Fruit fly (Drosophila melanogaster) whole organism, embryonic: ENCODE data around the gene Ing3.
A peak's percentile ranks its signal among the peaks of the same experiment; 100 is the strongest.

Experiments used
- ATbp ChIP-seq: fragments of 200-800 bp; sonication (Bioruptor generic); optimal IDR thresholded peaks from 2 replicates; lab custom pipeline; 2017; ENCODE audit warnings: missing biosample characterization, mild to moderate bottlenecking, missing genetic modification characterization, missing genetic modification reagents
- CG10979 ChIP-seq: fragments of 200-800 bp; sonication (Bioruptor generic); optimal IDR thresholded peaks from 2 replicates; lab custom pipeline; 2018; ENCODE audit warnings: missing biosample characterization, mild to moderate bottlenecking, missing genetic modification characterization, moderate library complexity
- CG11247 ChIP-seq: fragments of 200-800 bp; sonication (Bioruptor generic); IDR thresholded peaks from 2 replicates; pipeline ENCODE4 v1.3.6; 2022; ENCODE audit warnings: missing biosample characterization, missing genetic modification characterization
- CG1233 ChIP-seq: fragments of 200-800 bp; sonication (Bioruptor generic); optimal IDR thresholded peaks from 4 replicates; lab custom pipeline; 2018; ENCODE audit warnings: missing biosample characterization, mild to moderate bottlenecking, missing genetic modification characterization
- CG12942 ChIP-seq: fragments of 200-800 bp; sonication (Bioruptor generic); optimal IDR thresholded peaks from 3 replicates; lab custom pipeline; 2016; ENCODE audit warnings: missing biosample characterization, missing genetic modification characterization
- CG15479 ChIP-seq: fragments of 200-800 bp; sonication (Bioruptor generic); optimal IDR thresholded peaks from 3 replicates; lab custom pipeline; 2019; ENCODE audit warnings: missing biosample characterization, mild to moderate bottlenecking, missing genetic modification characterization, moderate library complexity
- CG17385 ChIP-seq: fragments of 200-800 bp; sonication (Bioruptor generic); optimal IDR thresholded peaks from 3 replicates; lab custom pipeline; 2018; ENCODE audit warnings: missing biosample characterization, mild to moderate bottlenecking, missing genetic modification characterization
- CG1832 ChIP-seq: fragments of 200-800 bp; sonication (Bioruptor generic); optimal IDR thresholded peaks from 2 replicates; lab custom pipeline; 2017; ENCODE audit warnings: missing biosample characterization, mild to moderate bottlenecking, missing genetic modification characterization, inconsistent platforms
- CG18764 ChIP-seq: fragments of 200-800 bp; sonication (Bioruptor generic); optimal IDR thresholded peaks from 3 replicates; lab custom pipeline; 2016; ENCODE audit warnings: missing biosample characterization, missing genetic modification characterization
- CG2120 ChIP-seq: fragments of 200-800 bp; sonication (Bioruptor generic); optimal IDR thresholded peaks from 3 replicates; lab custom pipeline; 2016; ENCODE audit warnings: missing biosample characterization, missing genetic modification characterization
- CG32772 ChIP-seq: fragments of 200-800 bp; sonication (Bioruptor generic); IDR thresholded peaks from 2 replicates; pipeline ENCODE4 v1.3.6; 2022; ENCODE audit warnings: missing biosample characterization, missing genetic modification characterization
- CG34376 ChIP-seq: fragments of 200-800 bp; sonication (Bioruptor generic); optimal IDR thresholded peaks from 2 replicates; lab custom pipeline; 2018; ENCODE audit warnings: missing biosample characterization, mild to moderate bottlenecking, missing genetic modification characterization
- CG4360 ChIP-seq: fragments of 200-800 bp; sonication (Bioruptor generic); IDR thresholded peaks from 2 replicates; pipeline ENCODE4 v1.3.6; 2022; ENCODE audit warnings: missing biosample characterization, missing genetic modification characterization
- CG4820 ChIP-seq: fragments of 200-800 bp; sonication (Bioruptor generic); optimal IDR thresholded peaks from 3 replicates; lab custom pipeline; 2016; ENCODE audit warnings: missing biosample characterization, missing genetic modification characterization
- CG7745 ChIP-seq: fragments of 200-800 bp; sonication (Bioruptor generic); optimal IDR thresholded peaks from 2 replicates; lab custom pipeline; 2018; ENCODE audit warnings: missing biosample characterization, mild to moderate bottlenecking, missing genetic modification characterization, moderate library complexity
- CG7928 ChIP-seq: fragments of 200-800 bp; sonication (Bioruptor generic); optimal IDR thresholded peaks from 2 replicates; lab custom pipeline; 2017; ENCODE audit warnings: missing biosample characterization, mild to moderate bottlenecking, missing genetic modification characterization
- CG8765 ChIP-seq: fragments of 200-800 bp; sonication (Bioruptor generic); IDR thresholded peaks from 2 replicates; pipeline ENCODE4 v1.3.6; 2022; ENCODE audit warnings: missing biosample characterization, missing genetic modification characterization
- CG9932 ChIP-seq: fragments of 200-800 bp; sonication (Bioruptor generic); IDR thresholded peaks from 2 replicates; pipeline ENCODE4 v1.3.6; 2022; ENCODE audit warnings: missing biosample characterization, missing genetic modification characterization
- Chrac-16 ChIP-seq: fragments of 200-800 bp; sonication (Bioruptor generic); optimal IDR thresholded peaks from 3 replicates; lab custom pipeline; 2016; ENCODE audit warnings: missing biosample characterization, missing genetic modification characterization
- Dbx ChIP-seq: fragments of 200-800 bp; sonication (Bioruptor generic); IDR thresholded peaks from 3 replicates; pipeline ENCODE4 v1.3.6; 2022; ENCODE audit warnings: missing biosample characterization, missing genetic modification characterization
- Doc3 ChIP-seq: fragments of 200-800 bp; sonication (Bioruptor generic); IDR thresholded peaks from 3 replicates; pipeline ENCODE4 v1.3.6; 2022; ENCODE audit warnings: missing biosample characterization, missing genetic modification characterization; ENCODE audit not compliant: partially characterized antibody
- Ets65A ChIP-seq: fragments of 200-800 bp; sonication (Bioruptor generic); peaks from one replicate; lab custom pipeline; 2016; ENCODE audit warnings: missing biosample characterization, missing genetic modification characterization
- H15 ChIP-seq: fragments of 200-800 bp; sonication (Bioruptor generic); IDR thresholded peaks from 3 replicates; pipeline ENCODE4 v1.3.6; 2022; ENCODE audit warnings: missing biosample characterization, missing genetic modification characterization
- Hr78 ChIP-seq, 2 experiments: fragments of 200-800 bp in 1 of 2; fragments of >200 bp in 1 of 2; sonication (Bioruptor generic) in 1 of 2; optimal IDR thresholded peaks; 2 replicates each; lab custom pipeline; 2017 to 2019; ENCODE audit warnings: missing biosample characterization in 2 of 2, missing genetic modification characterization in 2 of 2, mild to moderate bottlenecking in 1 of 2, moderate library complexity in 1 of 2
- Lhr ChIP-seq: fragments of 200-800 bp; sonication (Bioruptor generic); optimal IDR thresholded peaks from 3 replicates; lab custom pipeline; 2017; ENCODE audit warnings: mild to moderate bottlenecking, missing biosample characterization, missing genetic modification reagents, missing genetic modification characterization
- Mad ChIP-seq: fragments of 200-800 bp; sonication (Bioruptor generic); optimal IDR thresholded peaks from 2 replicates; lab custom pipeline; 2016; ENCODE audit warnings: missing biosample characterization, missing genetic modification characterization
- Max ChIP-seq: fragments of 200-800 bp; sonication (Bioruptor generic); optimal IDR thresholded peaks from 2 replicates; lab custom pipeline; 2016; ENCODE audit warnings: missing biosample characterization, mild to moderate bottlenecking, missing genetic modification characterization
- Med ChIP-seq: fragments of 200-800 bp; sonication (Bioruptor generic); peaks from one replicate; lab custom pipeline; 2016; ENCODE audit warnings: missing biosample characterization, missing genetic modification characterization, mild to moderate bottlenecking, inconsistent platforms, moderate library complexity
- Nf-YC ChIP-seq: fragments of 200-800 bp; optimal IDR thresholded peaks from 3 replicates; lab custom pipeline; 2019; ENCODE audit warnings: missing biosample characterization, mild to moderate bottlenecking, missing genetic modification characterization, moderate library complexity
- Optix ChIP-seq: fragments of 200-800 bp; sonication (Bioruptor generic); IDR thresholded peaks from 3 replicates; pipeline ENCODE4 v1.3.6; 2022; ENCODE audit warnings: missing biosample characterization, missing genetic modification characterization
- Trl ChIP-seq, 3 experiments: fragments of >200 bp in 2 of 3; fragments of 200-800 bp in 1 of 3; sonication (Bioruptor generic) in 1 of 3; optimal IDR thresholded peaks; 2 replicates in 1 of 3; 3 replicates in 2 of 3; lab custom pipeline; 2016 to 2017; ENCODE audit warnings: missing biosample characterization in 1 of 3, missing genetic modification characterization in 1 of 3
- cg ChIP-seq: fragments of 200-800 bp; sonication (Bioruptor generic); optimal IDR thresholded peaks from 3 replicates; lab custom pipeline; 2019; ENCODE audit warnings: missing biosample characterization, mild to moderate bottlenecking, missing genetic modification characterization, moderate library complexity
- chinmo ChIP-seq: fragments of 200-800 bp; sonication (Bioruptor generic); IDR thresholded peaks from 4 replicates; pipeline ENCODE4 v1.3.6; 2022; ENCODE audit warnings: missing biosample characterization, missing genetic modification characterization; ENCODE audit not compliant: partially characterized antibody
- crol ChIP-seq: fragments of 200-800 bp; sonication (Bioruptor generic); IDR thresholded peaks from 2 replicates; pipeline ENCODE4 v1.3.6; 2022; ENCODE audit warnings: missing biosample characterization, missing genetic modification characterization
- en ChIP-seq: fragments of 200-800 bp; sonication (Bioruptor generic); optimal IDR thresholded peaks from 2 replicates; lab custom pipeline; 2016; ENCODE audit warnings: missing biosample characterization, missing genetic modification characterization
- exex ChIP-seq: fragments of 200-800 bp; sonication (Bioruptor generic); optimal IDR thresholded peaks from 4 replicates; lab custom pipeline; 2018; ENCODE audit warnings: missing biosample characterization, mild to moderate bottlenecking, missing genetic modification characterization, moderate library complexity
- jumu ChIP-seq: fragments of 200-800 bp; sonication (Bioruptor generic); optimal IDR thresholded peaks from 3 replicates; lab custom pipeline; 2016; ENCODE audit warnings: missing biosample characterization, missing genetic modification characterization
- kay ChIP-seq: fragments of 200-800 bp; sonication (Bioruptor generic); optimal IDR thresholded peaks from 2 replicates; lab custom pipeline; 2016; ENCODE audit warnings: missing biosample characterization, missing genetic modification characterization
- ken ChIP-seq: fragments of 200-800 bp; sonication (Bioruptor generic); IDR thresholded peaks from 3 replicates; pipeline ENCODE4 v1.3.6; 2022; ENCODE audit warnings: missing biosample characterization, missing genetic modification characterization
- org-1 ChIP-seq: fragments of 200-800 bp; sonication (Bioruptor generic); optimal IDR thresholded peaks from 2 replicates; lab custom pipeline; 2017; ENCODE audit warnings: missing biosample characterization, missing genetic modification characterization
- pfk ChIP-seq: fragments of 200-800 bp; sonication (Bioruptor generic); optimal IDR thresholded peaks from 2 replicates; lab custom pipeline; 2018; ENCODE audit warnings: missing biosample characterization, mild to moderate bottlenecking, missing genetic modification characterization, moderate library complexity
- pros ChIP-seq: fragments of 200-800 bp; sonication (Bioruptor generic); optimal IDR thresholded peaks from 3 replicates; lab custom pipeline; 2019; ENCODE audit warnings: missing biosample characterization, mild to moderate bottlenecking, missing genetic modification characterization, moderate library complexity
- repo ChIP-seq: fragments of 200-800 bp; sonication (Bioruptor generic); optimal IDR thresholded peaks from 2 replicates; lab custom pipeline; 2016; ENCODE audit warnings: missing biosample characterization, missing genetic modification characterization
- sens ChIP-seq: fragments of 200-800 bp; sonication (Bioruptor generic); peaks from one replicate; lab custom pipeline; 2016; ENCODE audit warnings: missing biosample characterization, missing genetic modification characterization
- slou ChIP-seq: fragments of 200-800 bp; sonication (Bioruptor generic); optimal IDR thresholded peaks from 3 replicates; lab custom pipeline; 2016; ENCODE audit warnings: missing biosample characterization, missing genetic modification characterization
- stc ChIP-seq: fragments of 200-800 bp; sonication (Bioruptor generic); IDR thresholded peaks from 2 replicates; pipeline ENCODE4 v1.3.6; 2022; ENCODE audit warnings: missing biosample characterization, missing genetic modification characterization
- trh ChIP-seq: fragments of 200-800 bp; sonication (Bioruptor generic); optimal IDR thresholded peaks from 2 replicates; lab custom pipeline; 2016; ENCODE audit warnings: missing biosample characterization, missing genetic modification characterization
- twi ChIP-seq: fragments of 200-800 bp; optimal IDR thresholded peaks from 2 replicates; lab custom pipeline; 2019; ENCODE audit warnings: missing biosample characterization, mild to moderate bottlenecking, missing genetic modification characterization, moderate library complexity

Gene Ing3

dm6 chrX:18643057-18643656 lies 9.7 kb downstream of the Ing3 start:
- TF ChIP-seq repo (GFP tag; lab: Kevin White, UChicago) (no peak), CG18764 (GFP tag; lab: Kevin White, UChicago) (no peak), cg (GFP tag; lab: Kevin White, UChicago) (peak; percentile 62), kay (GFP tag; lab: Kevin White, UChicago) (no peak), chinmo (0 out of 4 replicates have a peak, but pooled peaks have one; percentile 44), CG10979 (tag; lab: Kevin White, UChicago) (no peak), crol (GFP tag; lab: Robert Waterston, UW) (peak; percentile 69), jumu (no peak), slou (no peak), CG8765 (GFP tag; lab: Robert Waterston, UW) (0 out of 2 replicates have a peak, but pooled peaks have one; percentile 17), CG15479 (no peak), Lhr (GFP tag; lab: Kevin White, UChicago) (no peak), Hr78 (GFP tag; optimal IDR thresholded peaks at IDR 0.05; lab: Kevin White, UChicago) (peak in 1 of 2 experiments; percentile 95), ken (no peak), Mad (GFP tag; lab: Kevin White, UChicago) (no peak), Max (GFP tag; lab: Kevin White, UChicago) (no peak), sens (GFP tag; lab: Kevin White, UChicago) (no peak), ATbp (GFP tag; lab: Kevin White, UChicago) (no peak), CG1233 (GFP tag; lab: Kevin White, UChicago) (no peak), CG32772 (GFP tag; lab: Robert Waterston, UW) (no peak), CG9932 (no peak), stc (GFP tag; lab: Robert Waterston, UW) (no peak), twi (tag; lab: Kevin White, UChicago) (peak; percentile 12)

dm6 chrX:18636275-18636947 lies 16.5 kb downstream of the Ing3 start:
- TF ChIP-seq Ets65A (GFP tag; lab: Kevin White, UChicago): no peak
- TF ChIP-seq pros: peak; percentile 40
- peak in 1 of 2 experiments; percentile 76 for TF ChIP-seq Hr78 (GFP tag; optimal IDR thresholded peaks at IDR 0.05; lab: Kevin White, UChicago)
- TF ChIP-seq Med: peak; percentile 49
- TF ChIP-seq CG7745: no peak
- TF ChIP-seq CG12942: no peak
- TF ChIP-seq CG4360: peak; percentile 72
- TF ChIP-seq Nf-YC (tag; lab: Kevin White, UChicago): peak; percentile 21
- no peak for TF ChIP-seq Dbx
- peak; percentile 69 for TF ChIP-seq CG1832 (GFP tag; lab: Kevin White, UChicago)
- TF ChIP-seq crol (GFP tag; lab: Robert Waterston, UW): peak; percentile 91
- peak; percentile 47 for TF ChIP-seq CG17385 (GFP tag; lab: Kevin White, UChicago)

dm6 chrX:18635118-18635552 lies 17.8 kb downstream of the Ing3 start:
- TF ChIP-seq Chrac-16 (GFP tag; lab: Kevin White, UChicago) (peak; percentile 57), H15 (GFP tag; lab: Robert Waterston, UW) (no peak), CG4820 (GFP tag; lab: Kevin White, UChicago) (no peak), trh (GFP tag; lab: Kevin White, UChicago) (no peak), pfk (GFP tag; lab: Kevin White, UChicago) (no peak), org-1 (GFP tag; lab: Kevin White, UChicago) (no peak), CG2120 (GFP tag; lab: Kevin White, UChicago) (peak; percentile 48), CG7928 (GFP tag; lab: Kevin White, UChicago) (no peak), en (peak; percentile 19), CG34376 (GFP tag; lab: Kevin White, UChicago) (no peak), Optix (GFP tag; lab: Robert Waterston, UW) (no peak), exex (tag; lab: Kevin White, UChicago) (no peak), Doc3 (peak; percentile 61), CG9932 (peak; percentile 58), Trl (optimal IDR thresholded peaks at IDR 0.05; lab: Kevin White, UChicago) (no peak), Trl (GFP tag; optimal IDR thresholded peaks at IDR 0.05; lab: Kevin White, UChicago) (peak; percentile 48), CG11247 (GFP tag; lab: Robert Waterston, UW) (peak; percentile 64)
